Worm (Caenorhabditis elegans): ENCODE results near the gene C36A4.11.
"Not testable (repeated sequence)": the region's sequence is repeated elsewhere in the genome, so short reads cannot be mapped to it uniquely, and the experiment has no call there.

The C36A4.11 gene

ce11 chrIII:3840279-3840678 is at the start of gene C36A4.11:
Gene C36A4.11 (plus strand): TSS chrIII:3840579.
- not testable (repeated sequence) for TF ChIP-seq tbx-37 (GFP tag; conservative IDR thresholded peaks at IDR 0.05); F13C5.2 (tag; optimal IDR thresholded peaks at IDR 0.05); B0310.2 (tag; optimal IDR thresholded peaks at IDR 0.05)

DNA sequence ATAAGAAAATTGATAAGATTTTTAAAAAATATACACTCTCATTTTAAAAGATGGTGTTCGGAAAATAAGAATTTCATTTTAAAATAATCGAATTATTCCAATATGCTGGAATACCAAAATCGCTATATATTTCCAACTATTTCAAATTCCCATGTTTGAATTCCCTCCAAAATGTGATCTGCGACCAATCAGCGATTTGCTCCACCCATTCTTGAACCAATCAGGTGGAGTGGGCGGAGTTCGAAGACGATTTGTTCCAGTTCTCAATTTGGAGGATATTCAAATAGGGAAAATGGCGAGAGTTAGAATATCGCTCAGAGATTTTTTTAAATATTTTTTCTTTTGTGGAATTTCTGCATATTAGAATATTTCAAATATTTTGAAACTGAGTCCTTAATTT is 49.5 kb upstream of the C36A4.11 start:
- TF ChIP-seq tbx-37 (GFP tag; conservative IDR thresholded peaks at IDR 0.05) (no peak), ets-7 (tag; optimal IDR thresholded peaks at IDR 0.05) (no peak), tra-4 (tag; optimal IDR thresholded peaks at IDR 0.05) (no peak), tbx-11 (GFP tag; IDR thresholded peaks at IDR 0.05) (no peak), sea-1 (GFP tag; conservative IDR thresholded peaks at IDR 0.05) (no peak), B0310.2 (tag; optimal IDR thresholded peaks at IDR 0.05) (no peak)

- no peak for TF ChIP-seq ama-1 (optimal IDR thresholded peaks at IDR 0.05)
- no peak for TF ChIP-seq hmg-4 (GFP tag; optimal IDR thresholded peaks at IDR 0.05)
- TF ChIP-seq ceh-13 (GFP tag; optimal IDR thresholded peaks at IDR 0.05), result no peak
- TF ChIP-seq flt-1 (GFP tag; IDR thresholded peaks at IDR 0.05), result no peak
- no peak for TF ChIP-seq hnd-1 (tag; optimal IDR thresholded peaks at IDR 0.05)
- no peak for TF ChIP-seq ets-7 (tag; optimal IDR thresholded peaks at IDR 0.05)
- TF ChIP-seq tbx-37 (GFP tag; conservative IDR thresholded peaks at IDR 0.05), result no peak
- no peak for TF ChIP-seq ceh-36 (tag; optimal IDR thresholded peaks at IDR 0.05)
- TF ChIP-seq hmbx-1 (tag; optimal IDR thresholded peaks at IDR 0.05), result no peak
- no peak for TF ChIP-seq pes-1 (GFP tag; IDR thresholded peaks at IDR 0.05)
- TF ChIP-seq tbx-11 (GFP tag; IDR thresholded peaks at IDR 0.05), result no peak
- TF ChIP-seq sea-1 (GFP tag; conservative IDR thresholded peaks at IDR 0.05), result no peak
- TF ChIP-seq scrt-1 (GFP tag; IDR thresholded peaks at IDR 0.05), result no peak
- no peak for TF ChIP-seq aly-1 (tag; optimal IDR thresholded peaks at IDR 0.05)
- TF ChIP-seq F13C5.2 (tag; optimal IDR thresholded peaks at IDR 0.05), result no peak
- TF ChIP-seq B0310.2 (tag; optimal IDR thresholded peaks at IDR 0.05), result no peak
- no peak for TF ChIP-seq tra-4 (tag; optimal IDR thresholded peaks at IDR 0.05)
Observed at ce11 chrIII:3795933-3796332, 44.4 kb upstream of the C36A4.11 start.

DNA sequence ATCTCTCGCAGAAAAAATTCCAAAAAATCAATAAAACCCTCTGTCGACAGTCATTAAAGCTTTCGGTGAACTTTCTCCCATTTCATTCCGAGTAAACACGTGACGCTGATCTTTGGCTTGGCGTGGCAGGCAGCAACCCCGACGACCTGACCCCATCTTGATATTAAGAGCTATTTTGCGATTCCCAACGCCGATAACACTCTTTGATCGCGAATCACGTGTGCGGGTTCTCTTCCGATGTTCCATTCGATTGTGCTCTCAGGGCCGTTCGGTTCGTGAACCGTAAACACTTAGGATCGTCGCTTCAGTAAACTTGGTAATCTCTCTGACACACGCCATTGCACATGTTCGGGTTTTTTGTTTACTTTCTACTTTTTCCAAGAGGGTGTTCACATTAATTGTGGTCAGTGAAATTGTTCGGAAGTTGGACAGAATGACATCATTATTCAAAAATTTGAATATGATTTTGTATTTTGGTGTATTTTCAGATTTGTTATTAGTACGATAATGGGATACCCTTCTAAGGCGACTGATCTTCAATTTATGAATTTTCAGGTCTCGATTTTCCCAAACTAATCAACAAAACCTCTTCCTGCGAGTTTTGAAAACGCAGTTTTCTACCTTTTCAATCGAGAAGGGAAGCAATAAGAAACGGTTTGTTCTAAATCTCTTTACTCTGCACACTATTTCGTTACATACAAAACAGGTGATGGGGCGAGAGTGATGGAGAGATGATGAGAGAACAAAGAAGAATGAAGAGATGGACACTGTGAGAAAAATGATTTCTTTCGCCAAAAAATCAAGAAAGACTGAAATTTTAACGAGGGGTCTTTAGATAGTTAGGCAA is 43.0 kb upstream of the C36A4.11 start:
- TF ChIP-seq tra-4 (tag; optimal IDR thresholded peaks at IDR 0.05) (no peak), ceh-13 (GFP tag; optimal IDR thresholded peaks at IDR 0.05) (no peak), ets-7 (tag; optimal IDR thresholded peaks at IDR 0.05) (no peak), F13C5.2 (tag; optimal IDR thresholded peaks at IDR 0.05) (no peak), B0310.2 (tag; optimal IDR thresholded peaks at IDR 0.05) (no peak), hnd-1 (tag; optimal IDR thresholded peaks at IDR 0.05) (no peak), hmg-4 (GFP tag; optimal IDR thresholded peaks at IDR 0.05) (no peak), tbx-11 (GFP tag; IDR thresholded peaks at IDR 0.05) (no peak), aly-1 (tag; optimal IDR thresholded peaks at IDR 0.05) (no peak), sea-1 (GFP tag; conservative IDR thresholded peaks at IDR 0.05) (no peak), tbx-37 (GFP tag; conservative IDR thresholded peaks at IDR 0.05) (no peak), pes-1 (GFP tag; IDR thresholded peaks at IDR 0.05) (no peak), scrt-1 (GFP tag; IDR thresholded peaks at IDR 0.05) (no peak), ama-1 (optimal IDR thresholded peaks at IDR 0.05) (no peak), hmbx-1 (tag; optimal IDR thresholded peaks at IDR 0.05) (no peak), ceh-36 (tag; optimal IDR thresholded peaks at IDR 0.05) (no peak)

ce11 chrIII:3798416-3798815 is 42.0 kb upstream of the C36A4.11 start:
- TF ChIP-seq tbx-37 (GFP tag; conservative IDR thresholded peaks at IDR 0.05), result no peak
- TF ChIP-seq ets-7 (tag; optimal IDR thresholded peaks at IDR 0.05), result no peak
- TF ChIP-seq ceh-13 (GFP tag; optimal IDR thresholded peaks at IDR 0.05), result no peak
- no peak for TF ChIP-seq tbx-11 (GFP tag; IDR thresholded peaks at IDR 0.05)
- no peak for TF ChIP-seq sea-1 (GFP tag; conservative IDR thresholded peaks at IDR 0.05)
- TF ChIP-seq hmbx-1 (tag; optimal IDR thresholded peaks at IDR 0.05), result no peak
- TF ChIP-seq F13C5.2 (tag; optimal IDR thresholded peaks at IDR 0.05), result no peak
- no peak for TF ChIP-seq hnd-1 (tag; optimal IDR thresholded peaks at IDR 0.05)
- TF ChIP-seq hmg-4 (GFP tag; optimal IDR thresholded peaks at IDR 0.05), result no peak
- no peak for TF ChIP-seq aly-1 (tag; optimal IDR thresholded peaks at IDR 0.05)
- TF ChIP-seq ama-1 (optimal IDR thresholded peaks at IDR 0.05), result no peak
- TF ChIP-seq tra-4 (tag; optimal IDR thresholded peaks at IDR 0.05), result no peak
- no peak for TF ChIP-seq pes-1 (GFP tag; IDR thresholded peaks at IDR 0.05)
- TF ChIP-seq scrt-1 (GFP tag; IDR thresholded peaks at IDR 0.05), result no peak
- TF ChIP-seq ceh-36 (tag; optimal IDR thresholded peaks at IDR 0.05), result no peak
- no peak for TF ChIP-seq B0310.2 (tag; optimal IDR thresholded peaks at IDR 0.05)

- TF ChIP-seq tbx-11 (GFP tag; IDR thresholded peaks at IDR 0.05) (no peak), hnd-1 (tag; optimal IDR thresholded peaks at IDR 0.05) (no peak), ceh-36 (tag; optimal IDR thresholded peaks at IDR 0.05) (no peak), ets-7 (tag; optimal IDR thresholded peaks at IDR 0.05) (no peak), scrt-1 (GFP tag; IDR thresholded peaks at IDR 0.05) (no peak), flt-1 (GFP tag; IDR thresholded peaks at IDR 0.05) (no peak), ceh-13 (GFP tag; optimal IDR thresholded peaks at IDR 0.05) (no peak), F13C5.2 (tag; optimal IDR thresholded peaks at IDR 0.05) (no peak), tra-4 (tag; optimal IDR thresholded peaks at IDR 0.05) (no peak), pes-1 (GFP tag; IDR thresholded peaks at IDR 0.05) (no peak), sea-1 (GFP tag; conservative IDR thresholded peaks at IDR 0.05) (no peak), hmbx-1 (tag; optimal IDR thresholded peaks at IDR 0.05) (no peak), hmg-4 (GFP tag; optimal IDR thresholded peaks at IDR 0.05) (no peak), tbx-37 (GFP tag; conservative IDR thresholded peaks at IDR 0.05) (no peak)
Observed at ce11 chrIII:3799213-3799612, 41.2 kb upstream of the C36A4.11 start.

ce11 chrIII:3800240-3800933 is 40.0 kb upstream of the C36A4.11 start, which contains the start of gene mtm-3:
Gene mtm-3 (minus strand): TSS chrIII:3800467.
- TF ChIP-seq tra-4 (tag; optimal IDR thresholded peaks at IDR 0.05), result no peak
- no peak for TF ChIP-seq flt-1 (GFP tag; IDR thresholded peaks at IDR 0.05)
- TF ChIP-seq ets-7 (tag; optimal IDR thresholded peaks at IDR 0.05), result no peak
- TF ChIP-seq F13C5.2 (tag; optimal IDR thresholded peaks at IDR 0.05), result no peak
- TF ChIP-seq B0310.2 (tag; optimal IDR thresholded peaks at IDR 0.05), result no peak
- no peak for TF ChIP-seq ama-1 (optimal IDR thresholded peaks at IDR 0.05)
- TF ChIP-seq pes-1 (GFP tag; IDR thresholded peaks at IDR 0.05), result no peak
